Worm (Caenorhabditis elegans): Measurements from ENCODE around the gene Y4C6B.7.

ce11 chrIV:5354564-5354963 lies 1.3 kb upstream of the Y4C6B.7 start:
- TF ChIP-seq nhr-237 (tag; optimal IDR thresholded peaks at IDR 0.05), result no peak
- TF ChIP-seq elt-1 (tag; optimal IDR thresholded peaks at IDR 0.05), result no peak
- TF ChIP-seq ama-1 (optimal IDR thresholded peaks at IDR 0.05), result no peak
- TF ChIP-seq elt-3 (tag; optimal IDR thresholded peaks at IDR 0.05), result no peak
- no peak for TF ChIP-seq ceh-82 (tag; optimal IDR thresholded peaks at IDR 0.05)
- no peak for TF ChIP-seq mml-1 (tag; optimal IDR thresholded peaks at IDR 0.05)
- TF ChIP-seq R02D3.7 (tag; optimal IDR thresholded peaks at IDR 0.05), result no peak
- no peak for TF ChIP-seq unc-39 (tag; optimal IDR thresholded peaks at IDR 0.05)
- no peak for TF ChIP-seq nhr-77 (tag; optimal IDR thresholded peaks at IDR 0.05)
- no peak for TF ChIP-seq pha-4 (tag; optimal IDR thresholded peaks at IDR 0.05)
